Worm (Caenorhabditis elegans) whole organism, L1 larva: ENCODE data around the gene W03F9.11.
A peak's percentile ranks its signal among the peaks of the same experiment; 100 is the strongest.

Source experiments
- C16A3.4 ChIP-seq: fragments of 150-350 bp; optimal IDR thresholded peaks from 2 replicates; lab custom pipeline; 2014; ENCODE audit warnings: missing biosample characterization, missing genetic modification characterization
- aha-1 ChIP-seq: fragments of 150-350 bp; optimal IDR thresholded peaks from 2 replicates; lab custom pipeline; 2014; ENCODE audit warnings: missing biosample characterization, missing genetic modification characterization
- alr-1 ChIP-seq: fragments of 200-800 bp; sonication (Bioruptor generic); optimal IDR thresholded peaks from 2 replicates; lab custom pipeline; 2018; ENCODE audit warnings: borderline replicate concordance, mild to moderate bottlenecking, missing genetic modification characterization, missing compliant biosample characterization
- ama-1 ChIP-seq: fragments of 150-350 bp; optimal IDR thresholded peaks from 2 replicates; lab custom pipeline; 2014
- blmp-1 ChIP-seq: fragments of 150-350 bp; optimal IDR thresholded peaks from 2 replicates; lab custom pipeline; 2014; ENCODE audit warnings: missing biosample characterization, missing genetic modification characterization
- ceh-8 ChIP-seq: fragments of 200-800 bp; sonication (Bioruptor generic); optimal IDR thresholded peaks from 2 replicates; lab custom pipeline; 2018; ENCODE audit warnings: mild to moderate bottlenecking, missing genetic modification characterization, moderate library complexity, missing compliant biosample characterization
- ceh-82 ChIP-seq, 3 experiments: fragments of 150-350 bp in 1 of 3; sonication (generic microtip) in 2 of 3; optimal IDR thresholded peaks; 2 replicates each; lab custom pipeline; 2014 to 2017; ENCODE audit warnings: missing biosample characterization in 3 of 3, missing genetic modification characterization in 3 of 3
- ceh-90 ChIP-seq: sonication (generic microtip); optimal IDR thresholded peaks from 2 replicates; lab custom pipeline; 2016; ENCODE audit warnings: missing genetic modification characterization, missing compliant biosample characterization
- dpl-1 ChIP-seq, 3 experiments: fragments of 150-350 bp in 2 of 3; sonication (generic microtip) in 1 of 3; optimal IDR thresholded peaks; 2 replicates each; lab custom pipeline; 2014 to 2017; ENCODE audit warnings: missing biosample characterization in 3 of 3, missing genetic modification characterization in 3 of 3, missing genetic modification reagents in 3 of 3
- efl-1 ChIP-seq, 4 experiments: fragments of 150-350 bp; optimal IDR thresholded peaks in 3 of 4; peaks in 1 of 4; 1 replicate in 1 of 4; 2 replicates in 3 of 4; lab custom pipeline; 2014; ENCODE audit warnings: missing biosample characterization in 2 of 4, missing genetic modification characterization in 2 of 4, missing genetic modification reagents in 2 of 4
- efl-3 ChIP-seq: fragments of 200-800 bp; sonication (Bioruptor generic); optimal IDR thresholded peaks from 2 replicates; lab custom pipeline; 2018; ENCODE audit warnings: mild to moderate bottlenecking, missing genetic modification characterization, missing compliant biosample characterization
- egl-13 ChIP-seq: sonication (generic microtip); optimal IDR thresholded peaks from 2 replicates; lab custom pipeline; 2016; ENCODE audit warnings: missing genotype, missing genetic modification reagents, missing genetic modification characterization, missing compliant biosample characterization
- egl-27 ChIP-seq, 2 experiments: fragments of 150-350 bp in 1 of 2; sonication (generic microtip); optimal IDR thresholded peaks; 3 replicates each; lab custom pipeline; 2017 to 2018; ENCODE audit warnings: missing biosample characterization in 2 of 2, missing genetic modification characterization in 2 of 2, missing genetic modification reagents in 2 of 2
- elt-2 ChIP-seq: sonication (generic microtip); optimal IDR thresholded peaks from 2 replicates; lab custom pipeline; 2016; ENCODE audit warnings: missing genetic modification characterization, mild to moderate bottlenecking, inconsistent platforms, missing compliant biosample characterization, missing genetic modification reagents
- elt-3 ChIP-seq, 6 experiments: fragments of 150-350 bp in 1 of 6; sonication (generic microtip); optimal IDR thresholded peaks; 2 replicates each; lab custom pipeline; 2017 to 2018; ENCODE audit warnings: missing biosample characterization in 6 of 6, missing genetic modification characterization in 6 of 6, inconsistent platforms in 1 of 6
- ets-5 ChIP-seq: fragments of 200-800 bp; sonication (Bioruptor generic); IDR thresholded peaks from 2 replicates; pipeline ENCODE4 v1.3.6; 2022; ENCODE audit warnings: missing genetic modification characterization, missing compliant biosample characterization
- fkh-10 ChIP-seq: sonication (generic microtip); optimal IDR thresholded peaks from 2 replicates; lab custom pipeline; 2017; ENCODE audit warnings: missing biosample characterization, missing genetic modification reagents, missing genetic modification characterization
- fkh-4 ChIP-seq: sonication (generic microtip); optimal IDR thresholded peaks from 2 replicates; lab custom pipeline; 2016; ENCODE audit warnings: missing compliant biosample characterization, missing genetic modification characterization, borderline replicate concordance
- fkh-8 ChIP-seq: sonication (generic microtip); optimal IDR thresholded peaks from 2 replicates; lab custom pipeline; 2016; ENCODE audit warnings: mild to moderate bottlenecking, missing genetic modification characterization, missing compliant biosample characterization
- fos-1 ChIP-seq: fragments of 150-350 bp; optimal IDR thresholded peaks from 2 replicates; lab custom pipeline; 2014; ENCODE audit warnings: missing biosample characterization, missing genetic modification characterization
- grh-1 ChIP-seq: fragments of 200-800 bp; sonication (Bioruptor generic); IDR thresholded peaks from 2 replicates; pipeline ENCODE4 v1.3.6; 2022; ENCODE audit warnings: missing genetic modification reagents, missing genetic modification characterization, missing compliant biosample characterization
- hlh-17 ChIP-seq: fragments of 200-800 bp; sonication (Bioruptor generic); optimal IDR thresholded peaks from 2 replicates; lab custom pipeline; 2018; ENCODE audit warnings: missing genetic modification characterization, mild to moderate bottlenecking, missing compliant biosample characterization, moderate library complexity, borderline replicate concordance
- hpl-2 ChIP-seq: fragments of 150-350 bp; optimal IDR thresholded peaks from 2 replicates; lab custom pipeline; 2014; ENCODE audit warnings: missing biosample characterization, missing genetic modification reagents, missing genetic modification characterization
- irx-1 ChIP-seq: sonication (generic microtip); optimal IDR thresholded peaks from 2 replicates; lab custom pipeline; 2016; ENCODE audit warnings: missing genetic modification characterization, missing compliant biosample characterization
- lin-13 ChIP-seq: fragments of 150-350 bp; optimal IDR thresholded peaks from 2 replicates; lab custom pipeline; 2014; ENCODE audit warnings: missing biosample characterization, missing genetic modification reagents, missing genetic modification characterization
- lin-35 ChIP-seq, 2 experiments: fragments of 150-350 bp; optimal IDR thresholded peaks; 2 replicates each; lab custom pipeline; 2014; ENCODE audit warnings: missing biosample characterization in 2 of 2, missing genetic modification characterization in 2 of 2, missing genetic modification reagents in 2 of 2
- lin-39 ChIP-seq: fragments of 150-350 bp; optimal IDR thresholded peaks from 2 replicates; lab custom pipeline; 2014; ENCODE audit warnings: missing biosample characterization, missing genetic modification reagents, missing genetic modification characterization
- lsy-2 ChIP-seq, 2 experiments: fragments of 150-350 bp; optimal IDR thresholded peaks; 2 replicates each; lab custom pipeline; 2014; ENCODE audit warnings: missing biosample characterization in 2 of 2, missing genetic modification characterization in 2 of 2
- mef-2 ChIP-seq: fragments of 150-350 bp; optimal IDR thresholded peaks from 2 replicates; lab custom pipeline; 2014; ENCODE audit warnings: missing biosample characterization, missing genetic modification characterization
- nhr-11 ChIP-seq: fragments of 150-350 bp; optimal IDR thresholded peaks from 2 replicates; lab custom pipeline; 2014; ENCODE audit warnings: missing biosample characterization, missing genetic modification characterization
- nhr-20 ChIP-seq: sonication (generic microtip); optimal IDR thresholded peaks from 2 replicates; lab custom pipeline; 2016; ENCODE audit warnings: mild to moderate bottlenecking, missing genetic modification characterization, missing compliant biosample characterization
- nhr-47 ChIP-seq: sonication (generic microtip); optimal IDR thresholded peaks from 2 replicates; lab custom pipeline; 2016; ENCODE audit warnings: mild to moderate bottlenecking, missing genetic modification characterization, moderate library complexity, missing compliant biosample characterization
- nhr-76 ChIP-seq: sonication (generic microtip); optimal IDR thresholded peaks from 2 replicates; lab custom pipeline; 2017; ENCODE audit warnings: missing biosample characterization, missing genetic modification characterization
- nhr-77 ChIP-seq: fragments of 150-350 bp; optimal IDR thresholded peaks from 2 replicates; lab custom pipeline; 2014; ENCODE audit warnings: missing biosample characterization, missing genetic modification characterization
- nhr-85 ChIP-seq: sonication (generic microtip); peaks from one replicate; lab custom pipeline; 2016; ENCODE audit warnings: missing genetic modification characterization, inconsistent platforms, missing compliant biosample characterization
- pag-3 ChIP-seq: sonication (generic microtip); optimal IDR thresholded peaks from 2 replicates; lab custom pipeline; 2017; ENCODE audit warnings: missing genetic modification characterization, mild to moderate bottlenecking, missing compliant biosample characterization, antibody characterized with exemption, borderline replicate concordance; ENCODE audit not compliant: insufficient read depth
- pqm-1 ChIP-seq: sonication (generic microtip); optimal IDR thresholded peaks from 3 replicates; lab custom pipeline; 2017; ENCODE audit warnings: missing biosample characterization, missing genetic modification characterization
- snpc-4 ChIP-seq: fragments of 150-350 bp; optimal IDR thresholded peaks from 2 replicates; lab custom pipeline; 2014; ENCODE audit warnings: missing biosample characterization, missing genetic modification characterization
- snu-23 ChIP-seq: sonication (generic microtip); optimal IDR thresholded peaks from 2 replicates; lab custom pipeline; 2016; ENCODE audit warnings: missing genetic modification characterization, missing compliant biosample characterization
- sox-4 ChIP-seq: sonication (generic microtip); optimal IDR thresholded peaks from 2 replicates; lab custom pipeline; 2016; ENCODE audit warnings: missing genetic modification characterization, missing compliant biosample characterization
- sup-37 ChIP-seq: fragments of 200-800 bp; sonication (Bioruptor generic); optimal IDR thresholded peaks from 2 replicates; lab custom pipeline; 2018; ENCODE audit warnings: mild to moderate bottlenecking, missing genetic modification characterization, missing compliant biosample characterization
- swsn-7 ChIP-seq: sonication (generic microtip); optimal IDR thresholded peaks from 2 replicates; lab custom pipeline; 2016; ENCODE audit warnings: missing genetic modification characterization, missing compliant biosample characterization
- unc-130 ChIP-seq: fragments of 150-350 bp; optimal IDR thresholded peaks from 2 replicates; lab custom pipeline; 2017; ENCODE audit warnings: missing biosample characterization, missing genetic modification characterization, inconsistent platforms
- unc-86 ChIP-seq: sonication (generic microtip); optimal IDR thresholded peaks from 2 replicates; lab custom pipeline; 2016; ENCODE audit warnings: missing genetic modification characterization, missing compliant biosample characterization
- vab-15 ChIP-seq: sonication (generic microtip); optimal IDR thresholded peaks from 2 replicates; lab custom pipeline; 2017; ENCODE audit warnings: missing genotype, mild to moderate bottlenecking, missing genetic modification characterization, missing compliant biosample characterization
- zag-1 ChIP-seq: fragments of 150-350 bp; optimal IDR thresholded peaks from 2 replicates; lab custom pipeline; 2014; ENCODE audit warnings: missing biosample characterization, missing genetic modification characterization
- zip-4 ChIP-seq: fragments of 200-800 bp; sonication (Bioruptor generic); optimal IDR thresholded peaks from 2 replicates; lab custom pipeline; 2018; ENCODE audit warnings: mild to moderate bottlenecking, missing genetic modification characterization, moderate library complexity, missing compliant biosample characterization
- ztf-11 ChIP-seq, 2 experiments: sonication (generic microtip); optimal IDR thresholded peaks; 2 replicates each; lab custom pipeline; 2016 to 2017; ENCODE audit warnings: missing genetic modification characterization in 2 of 2, missing biosample characterization in 1 of 2, missing compliant biosample characterization in 1 of 2

W03F9.11 gene

DNA sequence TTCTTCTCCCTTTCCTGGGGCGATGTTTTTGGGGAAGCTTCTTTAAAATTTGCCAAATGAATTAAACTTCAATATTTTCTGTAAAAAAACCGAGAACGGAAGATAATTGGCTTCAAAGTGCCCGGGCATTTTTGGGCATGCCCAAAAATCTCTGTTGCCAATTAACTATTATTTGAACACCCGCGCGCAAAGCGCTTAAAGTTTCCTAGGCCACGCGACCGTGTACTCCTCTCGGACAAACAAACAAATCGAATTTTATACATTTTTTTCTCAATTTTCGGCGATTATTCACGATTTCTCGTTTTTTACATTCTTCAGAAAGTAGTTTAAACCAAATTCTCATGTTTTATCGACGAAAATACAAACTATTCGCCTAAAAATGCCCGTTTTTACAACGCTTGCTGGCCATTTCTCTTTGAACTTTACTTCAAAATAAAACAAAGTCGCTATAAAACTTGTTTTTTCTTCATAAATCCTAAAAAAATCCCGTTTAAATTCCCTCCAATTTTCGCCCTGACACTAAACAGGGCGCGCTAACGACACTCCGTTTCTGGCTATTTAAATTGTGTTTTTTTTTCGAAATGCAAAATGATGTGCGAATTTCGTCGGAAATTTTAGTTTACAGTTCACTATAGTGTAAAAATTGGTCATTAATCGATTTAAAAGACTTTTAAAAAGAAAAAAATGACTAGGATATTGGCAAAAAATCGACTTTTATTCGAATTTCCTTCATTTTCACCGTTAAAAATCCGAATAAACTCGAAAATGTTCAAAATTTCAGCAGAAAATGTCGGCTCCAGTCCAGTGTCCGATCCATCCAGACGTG lies 15.1 kb upstream of the W03F9.11 start, which contains the start of gene ttb-1 (continued):
- TF ChIP-seq nhr-76 (no peak), zag-1 (tag; lab: Kevin White, UChicago) (no peak), sox-4 (no peak), fkh-8 (peak; percentile 28), zip-4 (no peak), aha-1 (no peak), lsy-2 (tag; optimal IDR thresholded peaks at IDR 0.05; lab: Kevin White, UChicago) (peak; percentile 59 to 84), nhr-77 (tag; lab: Kevin White, UChicago) (no peak), hpl-2 (GFP tag; lab: Kevin White, UChicago) (no peak), nhr-85 (peak; percentile 70), ztf-11 (tag; optimal IDR thresholded peaks at IDR 0.05; lab: Kevin White, UChicago) (no peak), snpc-4 (tag; lab: Kevin White, UChicago) (no peak), elt-3 (tag; optimal IDR thresholded peaks at IDR 0.05; lab: Kevin White, UChicago) (peak in 2 of 6 experiments; percentile 11 to 19), vab-15 (no peak), fkh-4 (tag; lab: Kevin White, UChicago) (peak; percentile 27), egl-27 (tag; optimal IDR thresholded peaks at IDR 0.05; lab: Kevin White, UChicago) (no peak), blmp-1 (peak; percentile 37), ets-5 (no peak), ceh-90 (tag; lab: Kevin White, UChicago) (peak; percentile 72), snu-23 (peak; percentile 70), nhr-11 (no peak), mef-2 (no peak), swsn-7 (tag; lab: Kevin White, UChicago) (peak; percentile 44), lin-35 (GFP tag; optimal IDR thresholded peaks at IDR 0.05; lab: Kevin White, UChicago) (peak; percentile 95 to 98), irx-1 (peak; percentile 68), C16A3.4 (tag; lab: Kevin White, UChicago) (peak; percentile 32), pqm-1 (tag; lab: Kevin White, UChicago) (no peak), elt-2 (tag; lab: Kevin White, UChicago) (no peak), nhr-20 (peak; percentile 57), fos-1 (tag; lab: Kevin White, UChicago) (peak; percentile 51), egl-13 (tag; lab: Kevin White, UChicago) (peak; percentile 8), nhr-47 (peak; percentile 61), lin-39 (tag; lab: Kevin White, UChicago) (no peak), unc-130 (tag; lab: Kevin White, UChicago) (no peak), alr-1 (tag; lab: Kevin White, UChicago) (no peak), unc-86 (tag; lab: Kevin White, UChicago) (peak; percentile 38), pag-3 (no peak), grh-1 (GFP tag; lab: Robert Waterston, UW) (no peak), ama-1 (lab: Kevin White, UChicago) (no peak), ceh-82 (tag; optimal IDR thresholded peaks at IDR 0.05; lab: Kevin White, UChicago) (peak; percentile 31 to 53 (median 51)), efl-3 (GFP tag; lab: Kevin White, UChicago) (no peak), dpl-1 (GFP tag; optimal IDR thresholded peaks at IDR 0.05; lab: Kevin White, UChicago) (peak; percentile 91 to 97 (median 96)), ceh-8 (GFP tag; lab: Kevin White, UChicago) (no peak), sup-37 (GFP tag; lab: Kevin White, UChicago) (no peak), hlh-17 (GFP tag; lab: Kevin White, UChicago) (no peak), efl-1 (optimal IDR thresholded peaks at IDR 0.05; lab: Kevin White, UChicago) (peak; percentile 46 to 95), efl-1 (GFP tag; optimal IDR thresholded peaks at IDR 0.05 in 1 of 2; lab: Kevin White, UChicago) (peak; percentile 97 to 99), fkh-10 (no peak), lin-13 (GFP tag; lab: Kevin White, UChicago) (no peak)
